Fruit fly (Drosophila melanogaster) whole organism, embryonic: Measurements from ENCODE around the gene CG7985.
A peak's percentile ranks its signal among the peaks of the same experiment; 100 is the strongest.

Experiments used
- CG11398 ChIP-seq: fragments of 200-800 bp; sonication (Bioruptor generic); optimal IDR thresholded peaks from 2 replicates; lab custom pipeline; 2016; ENCODE audit warnings: missing biosample characterization, missing genetic modification characterization
- CG15479 ChIP-seq: fragments of 200-800 bp; sonication (Bioruptor generic); optimal IDR thresholded peaks from 3 replicates; lab custom pipeline; 2019; ENCODE audit warnings: missing biosample characterization, mild to moderate bottlenecking, missing genetic modification characterization, moderate library complexity
- CG2120 ChIP-seq: fragments of 200-800 bp; sonication (Bioruptor generic); optimal IDR thresholded peaks from 3 replicates; lab custom pipeline; 2016; ENCODE audit warnings: missing biosample characterization, missing genetic modification characterization
- CG2889 ChIP-seq: fragments of 200-800 bp; sonication (Bioruptor generic); IDR thresholded peaks from 3 replicates; pipeline ENCODE4 v1.3.6; 2022; ENCODE audit warnings: missing biosample characterization, missing genetic modification characterization
- CG31365 ChIP-seq: fragments of 200-800 bp; sonication (Bioruptor generic); optimal IDR thresholded peaks from 2 replicates; lab custom pipeline; 2018; ENCODE audit warnings: missing biosample characterization, mild to moderate bottlenecking, missing genetic modification characterization
- Eip74EF ChIP-seq, 2 experiments: fragments of 200-800 bp in 1 of 2; fragments of >200 bp in 1 of 2; sonication (Bioruptor generic) in 1 of 2; optimal IDR thresholded peaks; 2 replicates each; lab custom pipeline; 2017 to 2019; ENCODE audit warnings: missing biosample characterization in 2 of 2, missing genetic modification characterization in 2 of 2, mild to moderate bottlenecking in 1 of 2, moderate library complexity in 1 of 2
- Nf-YC ChIP-seq: fragments of 200-800 bp; optimal IDR thresholded peaks from 3 replicates; lab custom pipeline; 2019; ENCODE audit warnings: missing biosample characterization, mild to moderate bottlenecking, missing genetic modification characterization, moderate library complexity
- Poxn ChIP-seq: fragments of 200-800 bp; sonication (Bioruptor generic); IDR thresholded peaks from 2 replicates; pipeline ENCODE4 v1.3.6; 2022; ENCODE audit warnings: missing biosample characterization, missing genetic modification characterization
- Ravus ChIP-seq: fragments of 200-800 bp; sonication (Bioruptor generic); IDR thresholded peaks from 2 replicates; pipeline ENCODE4 v1.3.6; 2022; ENCODE audit warnings: missing biosample characterization, missing genetic modification characterization
- ci ChIP-seq: fragments of 200-800 bp; sonication (Bioruptor generic); IDR thresholded peaks from 3 replicates; pipeline ENCODE4 v1.3.6; 2022; ENCODE audit warnings: missing biosample characterization, missing genetic modification characterization
- ewg ChIP-seq: fragments of 200-800 bp; sonication (Bioruptor generic); optimal IDR thresholded peaks from 3 replicates; lab custom pipeline; 2017; ENCODE audit warnings: mild to moderate bottlenecking, missing biosample characterization, missing genetic modification reagents, missing genetic modification characterization
- insv ChIP-seq, 2 experiments: fragments of 200-800 bp; sonication (Bioruptor generic); optimal IDR thresholded peaks; 3 replicates each; lab custom pipeline; 2016 to 2018; ENCODE audit warnings: missing biosample characterization in 2 of 2, missing genetic modification characterization in 2 of 2

dm6 chr3R:18228713-18229222, 29.1 kb downstream of the CG7985 start:
- no peak for TF ChIP-seq CG2889 (GFP tag; lab: Robert Waterston, UW)
- no peak for TF ChIP-seq insv (GFP tag; optimal IDR thresholded peaks at IDR 0.05; lab: Kevin White, UChicago)
- TF ChIP-seq Eip74EF (GFP tag; optimal IDR thresholded peaks at IDR 0.05; lab: Kevin White, UChicago), result no peak
- peak; percentile 35 for TF ChIP-seq CG2120 (GFP tag; lab: Kevin White, UChicago)
- TF ChIP-seq CG15479 (GFP tag; lab: Kevin White, UChicago), result no peak
- TF ChIP-seq CG11398 (GFP tag; lab: Kevin White, UChicago), result no peak
- no peak for TF ChIP-seq ewg (GFP tag; lab: Kevin White, UChicago)
- no peak for TF ChIP-seq CG31365 (tag; lab: Kevin White, UChicago)
- TF ChIP-seq ci (GFP tag; lab: Robert Waterston, UW), result peak; percentile 49; the same call in 1 of the 3 replicates
- TF ChIP-seq Ravus (GFP tag; lab: Robert Waterston, UW), result no peak
- TF ChIP-seq Nf-YC (tag; lab: Kevin White, UChicago), result no peak
- TF ChIP-seq Poxn, result no peak
